Fruit fly (Drosophila melanogaster): ENCODE results near the gene CG33253.

Gene CG33253

DNA sequence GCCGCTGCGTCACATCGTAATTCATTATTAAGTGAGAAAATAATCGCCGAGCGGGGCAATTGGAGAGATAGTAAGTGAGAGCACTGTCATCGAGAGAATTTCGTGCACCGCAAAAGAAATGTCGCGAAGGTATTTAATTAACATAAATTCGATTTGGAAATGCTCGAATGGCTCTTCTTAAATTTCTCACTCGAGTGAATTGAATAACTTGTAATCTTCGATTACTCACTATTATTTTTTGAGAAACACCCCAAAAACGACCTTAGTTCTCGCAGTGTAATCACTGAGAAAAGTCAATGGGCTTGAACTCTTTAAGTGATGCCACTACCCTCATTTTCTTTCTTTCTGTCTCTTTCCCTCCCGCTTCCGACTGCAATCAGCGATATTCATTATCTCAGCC lies 28.2 kb upstream of the CG33253 start (continued):
- TF ChIP-seq CG6254 (GFP tag; optimal IDR thresholded peaks at IDR 0.05): peak; percentile 91
- peak; percentile 88 for TF ChIP-seq dmrt99B (tag; optimal IDR thresholded peaks at IDR 0.05)
- no peak for TF ChIP-seq amos (GFP tag; IDR thresholded peaks at IDR 0.05; ENCODE audit: partially characterized antibody)
- TF ChIP-seq NC2α (GFP tag; optimal IDR thresholded peaks at IDR 0.05): peak; percentile 84
- peak; percentile 85 to 96 for TF ChIP-seq bsh (GFP tag; optimal IDR thresholded peaks at IDR 0.05)
- no peak for TF ChIP-seq cg (GFP tag; optimal IDR thresholded peaks at IDR 0.05)
- peak; percentile 70 for TF ChIP-seq CrebB (tag; optimal IDR thresholded peaks at IDR 0.05)
- TF ChIP-seq CG11723 (GFP tag; optimal IDR thresholded peaks at IDR 0.05): peak; percentile 72
- TF ChIP-seq Nf-YA (GFP tag; IDR thresholded peaks at IDR 0.05): 0 out of 2 replicates have a peak, but pooled peaks have one; percentile 64
- TF ChIP-seq croc (GFP tag; conservative IDR thresholded peaks at IDR 0.05): peak; percentile 88
- TF ChIP-seq ham (GFP tag; IDR thresholded peaks at IDR 0.05): no peak
- peak; percentile 67 for TF ChIP-seq CG4730 (GFP tag; IDR thresholded peaks at IDR 0.05)
- TF ChIP-seq pros (GFP tag; optimal IDR thresholded peaks at IDR 0.05): peak; percentile 50
- no peak for TF ChIP-seq inv (GFP tag; IDR thresholded peaks at IDR 0.05; ENCODE audit: partially characterized antibody)
- peak; percentile 86 for TF ChIP-seq CG10267 (tag; optimal IDR thresholded peaks at IDR 0.05)
- TF ChIP-seq CG17612 (GFP tag; IDR thresholded peaks at IDR 0.05): peak; percentile 44; the same call in 1 of the 2 replicates
- no peak for TF ChIP-seq Hmx (GFP tag; optimal IDR thresholded peaks at IDR 0.05)
- TF ChIP-seq Camta (GFP tag; optimal IDR thresholded peaks at IDR 0.05): peak; percentile 86
- TF ChIP-seq D19B (GFP tag; optimal IDR thresholded peaks at IDR 0.05): no peak
- peak; percentile 72 for TF ChIP-seq CG10462 (GFP tag; optimal IDR thresholded peaks at IDR 0.05)
- peak; percentile 73 for TF ChIP-seq lab (GFP tag; optimal IDR thresholded peaks at IDR 0.05)
- peak; percentile 73 for TF ChIP-seq sob (GFP tag; IDR thresholded peaks at IDR 0.05)
- TF ChIP-seq CG4854 (GFP tag; optimal IDR thresholded peaks at IDR 0.05): peak; percentile 73
- TF ChIP-seq sens-2 (GFP tag; IDR thresholded peaks at IDR 0.05): peak; percentile 81
- TF ChIP-seq ci (GFP tag; IDR thresholded peaks at IDR 0.05): peak; percentile 96
- TF ChIP-seq onecut (GFP tag; IDR thresholded peaks at IDR 0.05): peak; percentile 82
- peak; percentile 68 for TF ChIP-seq Fer3 (tag; optimal IDR thresholded peaks at IDR 0.05)
- peak; percentile 75 for TF ChIP-seq CG17802 (tag; optimal IDR thresholded peaks at IDR 0.05)
- TF ChIP-seq hkb (optimal IDR thresholded peaks at IDR 0.05): no peak
- peak; percentile 79 for TF ChIP-seq hkb (GFP tag; IDR thresholded peaks at IDR 0.05)
- peak; percentile 45 for TF ChIP-seq Vsx1 (GFP tag; optimal IDR thresholded peaks at IDR 0.05)
- TF ChIP-seq Ptx1 (GFP tag; IDR thresholded peaks at IDR 0.05): peak; percentile 71
- peak; percentile 63 for TF ChIP-seq CG10565 (GFP tag; optimal IDR thresholded peaks at IDR 0.05)
- peak; percentile 55 for TF ChIP-seq disco-r (GFP tag; optimal IDR thresholded peaks at IDR 0.05)
- TF ChIP-seq H2.0 (GFP tag; IDR thresholded peaks at IDR 0.05): peak; percentile 73
- peak; percentile 91 for TF ChIP-seq Sox102F (GFP tag; optimal IDR thresholded peaks at IDR 0.05)
- peak; percentile 75 for TF ChIP-seq MTF-1 (GFP tag; optimal IDR thresholded peaks at IDR 0.05; ENCODE audit: borderline replicate concordance)
- no peak for TF ChIP-seq CG43689 (GFP tag; IDR thresholded peaks at IDR 0.05)
- TF ChIP-seq en (GFP tag; optimal IDR thresholded peaks at IDR 0.05): peak; percentile 68
- TF ChIP-seq dpn (GFP tag; optimal IDR thresholded peaks at IDR 0.05): peak; percentile 78 to 83
- no peak for TF ChIP-seq toy (GFP tag; IDR thresholded peaks at IDR 0.05)
- peak; percentile 73 for TF ChIP-seq CG12744 (GFP tag; optimal IDR thresholded peaks at IDR 0.05)
- peak; percentile 76; the same call in 2 of the 3 replicates for TF ChIP-seq dysf (GFP tag; IDR thresholded peaks at IDR 0.05)
- TF ChIP-seq CG17568 (GFP tag; optimal IDR thresholded peaks at IDR 0.05): peak; percentile 75
- TF ChIP-seq pfk (GFP tag; optimal IDR thresholded peaks at IDR 0.05): no peak
- peak; percentile 90 for TF ChIP-seq CG15601 (tag; optimal IDR thresholded peaks at IDR 0.05)
- TF ChIP-seq CG9817 (tag; optimal IDR thresholded peaks at IDR 0.05): peak; percentile 35
- TF ChIP-seq Lim3 (GFP tag; IDR thresholded peaks at IDR 0.05): no peak
- TF ChIP-seq dimm (GFP tag; IDR thresholded peaks at IDR 0.05): peak; percentile 68
- TF ChIP-seq Mes4 (GFP tag; optimal IDR thresholded peaks at IDR 0.05): peak; percentile 89

Data from whole organism, embryonic.